Worm (Caenorhabditis elegans): ENCODE results near the gene tat-2.

Gene tat-2

ce11 chrIV:4880634-4881033 is 33.9 kb upstream of the tat-2 start:
- TF ChIP-seq nhr-23 (tag; optimal IDR thresholded peaks at IDR 0.05) (peak; percentile 64), snpc-4 (tag; optimal IDR thresholded peaks at IDR 0.05) (peak; percentile 98), elt-1 (tag; optimal IDR thresholded peaks at IDR 0.05) (peak; percentile 60), unc-62 (GFP tag; optimal IDR thresholded peaks at IDR 0.05) (peak; percentile 68), elt-3 (tag; optimal IDR thresholded peaks at IDR 0.05) (peak in 1 of 3 experiments; percentile 49), R02D3.7 (tag; optimal IDR thresholded peaks at IDR 0.05) (peak; percentile 46), unc-39 (tag; optimal IDR thresholded peaks at IDR 0.05) (no peak), ama-1 (optimal IDR thresholded peaks at IDR 0.05) (peak; percentile 88), nhr-25 (tag; optimal IDR thresholded peaks at IDR 0.05) (peak; percentile 83), ztf-4 (tag; optimal IDR thresholded peaks at IDR 0.05) (no peak), pha-4 (tag; optimal IDR thresholded peaks at IDR 0.05) (no peak), ceh-16 (tag; optimal IDR thresholded peaks at IDR 0.05) (no peak), ceh-9 (tag; optimal IDR thresholded peaks at IDR 0.05) (no peak), pqm-1 (tag; optimal IDR thresholded peaks at IDR 0.05) (peak; percentile 9), lin-39 (tag; optimal IDR thresholded peaks at IDR 0.05) (peak; percentile 7), nfya-1 (tag; optimal IDR thresholded peaks at IDR 0.05; ENCODE audit: insufficient read depth) (peak; percentile 70), lin-15B (tag; optimal IDR thresholded peaks at IDR 0.05) (peak; percentile 43), nhr-28 (tag; optimal IDR thresholded peaks at IDR 0.05) (no peak), skn-1 (tag; optimal IDR thresholded peaks at IDR 0.05) (no peak), nhr-43 (tag; optimal IDR thresholded peaks at IDR 0.05; ENCODE audit: poor library complexity, severe bottlenecking) (peak; percentile 80)

- TF ChIP-seq nhr-11 (tag; optimal IDR thresholded peaks at IDR 0.05) (no peak), ceh-28 (tag; optimal IDR thresholded peaks at IDR 0.05) (no peak), nfya-1 (tag; optimal IDR thresholded peaks at IDR 0.05; ENCODE audit: insufficient read depth) (no peak), ceh-9 (tag; optimal IDR thresholded peaks at IDR 0.05) (no peak), fkh-10 (GFP tag; optimal IDR thresholded peaks at IDR 0.05) (no peak), skn-1 (tag; optimal IDR thresholded peaks at IDR 0.05) (no peak), snpc-4 (tag; optimal IDR thresholded peaks at IDR 0.05) (no peak), nhr-76 (tag; optimal IDR thresholded peaks at IDR 0.05) (no peak), nhr-77 (tag; optimal IDR thresholded peaks at IDR 0.05) (no peak), aly-2 (tag; optimal IDR thresholded peaks at IDR 0.05) (no peak), zag-1 (tag; optimal IDR thresholded peaks at IDR 0.05) (no peak), eor-1 (tag; optimal IDR thresholded peaks at IDR 0.05) (no peak), ZK546.5 (tag; optimal IDR thresholded peaks at IDR 0.05) (no peak), fkh-2 (tag; optimal IDR thresholded peaks at IDR 0.05) (no peak), pqm-1 (tag; optimal IDR thresholded peaks at IDR 0.05) (no peak), nhr-12 (tag; optimal IDR thresholded peaks at IDR 0.05) (no peak), ama-1 (optimal IDR thresholded peaks at IDR 0.05) (no peak)
Measured at ce11 chrIV:4877102-4877501, 30.4 kb upstream of the tat-2 start, which contains the start of gene str-170. str-170 (plus strand) TSS chrIV:4877402.

- TF ChIP-seq mdl-1 (tag; optimal IDR thresholded peaks at IDR 0.05) (no peak), snpc-4 (tag; optimal IDR thresholded peaks at IDR 0.05) (no peak), nhr-76 (tag; optimal IDR thresholded peaks at IDR 0.05) (no peak), egl-27 (tag; optimal IDR thresholded peaks at IDR 0.05) (no peak), fkh-10 (GFP tag; optimal IDR thresholded peaks at IDR 0.05) (no peak), mml-1 (tag; optimal IDR thresholded peaks at IDR 0.05) (no peak), elt-2 (tag; optimal IDR thresholded peaks at IDR 0.05) (no peak), aly-2 (tag; optimal IDR thresholded peaks at IDR 0.05) (no peak), ama-1 (optimal IDR thresholded peaks at IDR 0.05) (no peak), ztf-11 (tag; optimal IDR thresholded peaks at IDR 0.05) (no peak)
Measured at ce11 chrIV:4874603-4875002, 27.9 kb upstream of the tat-2 start, which contains the start of gene str-174. str-174 (minus strand) TSS chrIV:4874703.

- TF ChIP-seq egl-5 (tag; optimal IDR thresholded peaks at IDR 0.05), result no peak
- no peak for TF ChIP-seq nhr-67 (tag; optimal IDR thresholded peaks at IDR 0.05)
- no peak for TF ChIP-seq elt-2 (tag; optimal IDR thresholded peaks at IDR 0.05)
- TF ChIP-seq mml-1 (tag; optimal IDR thresholded peaks at IDR 0.05), result no peak
- TF ChIP-seq ceh-28 (tag; optimal IDR thresholded peaks at IDR 0.05), result no peak
- TF ChIP-seq snpc-4 (tag; optimal IDR thresholded peaks at IDR 0.05), result no peak
- TF ChIP-seq nhr-43 (tag; optimal IDR thresholded peaks at IDR 0.05; ENCODE audit: poor library complexity, severe bottlenecking), result no peak
- TF ChIP-seq lin-15B (tag; optimal IDR thresholded peaks at IDR 0.05), result no peak
- TF ChIP-seq daf-12 (tag; optimal IDR thresholded peaks at IDR 0.05), result no peak
- no peak for TF ChIP-seq R02D3.7 (tag; optimal IDR thresholded peaks at IDR 0.05)
- TF ChIP-seq nhr-28 (tag; optimal IDR thresholded peaks at IDR 0.05), result no peak
Measured at ce11 chrIV:4870546-4870945, 23.9 kb upstream of the tat-2 start, which contains the start of gene str-175. str-175 (minus strand) TSS chrIV:4870646.

All from whole organism, L3 larva.